Worm (Caenorhabditis elegans) whole organism, L4 larva: ENCODE measurements around the gene lgc-34.
A peak's percentile ranks its signal among the peaks of the same experiment; 100 is the strongest.

ENCODE experiments used
- F26F4.8 ChIP-seq: fragments of 200-800 bp; sonication (Bioruptor generic); conservative IDR thresholded peaks from 2 replicates; pipeline ENCODE4 v1.3.6; 2022; ENCODE audit warnings: missing genetic modification characterization, missing compliant biosample characterization
- F49E8.2 ChIP-seq: sonication (generic microtip); optimal IDR thresholded peaks from 2 replicates; lab custom pipeline; 2016; ENCODE audit warnings: missing compliant biosample characterization, mild to moderate bottlenecking, missing genetic modification characterization, borderline replicate concordance
- T20F7.1 ChIP-seq: fragments of 200-800 bp; sonication (Bioruptor generic); optimal IDR thresholded peaks from 2 replicates; lab custom pipeline; 2018; ENCODE audit warnings: mild to moderate bottlenecking, missing genetic modification characterization, missing compliant biosample characterization
- T26A8.4 ChIP-seq: fragments of 200-800 bp; sonication (Bioruptor generic); IDR thresholded peaks from 2 replicates; pipeline ENCODE4 v1.3.6; 2022; ENCODE audit warnings: missing genetic modification characterization, missing compliant biosample characterization
- aha-1 ChIP-seq: fragments of 150-350 bp; peaks from one replicate; lab custom pipeline; 2014; ENCODE audit warnings: missing biosample characterization, missing genetic modification characterization
- arid-1 ChIP-seq: fragments of 200-800 bp; sonication (Bioruptor generic); conservative IDR thresholded peaks from 2 replicates; pipeline ENCODE4 v1.3.6; 2022; ENCODE audit warnings: missing genetic modification reagents, missing genetic modification characterization, missing compliant biosample characterization
- ceh-28 ChIP-seq: fragments of 150-350 bp; optimal IDR thresholded peaks from 2 replicates; lab custom pipeline; 2014; ENCODE audit warnings: missing biosample characterization, missing genetic modification reagents, missing genetic modification characterization
- dpl-1 ChIP-seq: fragments of 150-350 bp; optimal IDR thresholded peaks from 2 replicates; lab custom pipeline; 2014; ENCODE audit warnings: missing biosample characterization, missing genetic modification reagents, missing genetic modification characterization
- fos-1 ChIP-seq: fragments of 150-350 bp; optimal IDR thresholded peaks from 2 replicates; lab custom pipeline; 2014; ENCODE audit warnings: missing biosample characterization, missing genetic modification characterization
- gei-8 ChIP-seq: fragments of 200-800 bp; sonication (Bioruptor generic); optimal IDR thresholded peaks from 2 replicates; lab custom pipeline; 2018; ENCODE audit warnings: mild to moderate bottlenecking, missing genetic modification characterization, missing compliant biosample characterization
- hlh-11 ChIP-seq: fragments of 200-800 bp; sonication (Bioruptor generic); optimal IDR thresholded peaks from 2 replicates; lab custom pipeline; 2018; ENCODE audit warnings: mild to moderate bottlenecking, missing genetic modification characterization, missing compliant biosample characterization
- hlh-30 ChIP-seq: sonication (generic microtip); optimal IDR thresholded peaks from 2 replicates; lab custom pipeline; 2017; ENCODE audit warnings: antibody characterized with exemption, mild to moderate bottlenecking, missing genetic modification characterization, missing compliant biosample characterization; ENCODE audit not compliant: insufficient read depth
- hmg-1.1 ChIP-seq: fragments of 200-800 bp; sonication (Bioruptor generic); IDR thresholded peaks from 2 replicates; pipeline ENCODE4 v1.3.6; 2022; ENCODE audit warnings: missing genetic modification reagents, missing genetic modification characterization, missing compliant biosample characterization
- lin-38 ChIP-seq: fragments of 200-800 bp; sonication (Bioruptor generic); IDR thresholded peaks from 2 replicates; pipeline ENCODE4 v1.3.6; 2022; ENCODE audit warnings: missing genetic modification reagents, missing genetic modification characterization, missing compliant biosample characterization
- lsy-2 ChIP-seq, 2 experiments: fragments of 150-350 bp in 1 of 2; sonication (generic microtip) in 1 of 2; optimal IDR thresholded peaks; 2 replicates each; lab custom pipeline; 2014 to 2017; ENCODE audit warnings: missing biosample characterization in 2 of 2, missing genetic modification characterization in 2 of 2
- mdl-1 ChIP-seq, 2 experiments: fragments of 150-350 bp in 1 of 2; sonication (generic microtip) in 1 of 2; optimal IDR thresholded peaks; 2 replicates each; lab custom pipeline; 2014 to 2017; ENCODE audit warnings: missing biosample characterization in 2 of 2, missing genetic modification characterization in 2 of 2
- mdt-29 ChIP-seq: fragments of 200-800 bp; sonication (Bioruptor generic); IDR thresholded peaks from 2 replicates; pipeline ENCODE4 v1.3.6; 2022; ENCODE audit warnings: missing genetic modification reagents, missing genetic modification characterization, missing compliant biosample characterization
- nhr-102 ChIP-seq: sonication (generic microtip); optimal IDR thresholded peaks from 2 replicates; lab custom pipeline; 2016; ENCODE audit warnings: mild to moderate bottlenecking, missing genetic modification characterization, moderate library complexity, missing compliant biosample characterization
- nhr-111 ChIP-seq: fragments of 200-800 bp; sonication (Bioruptor generic); optimal IDR thresholded peaks from 2 replicates; lab custom pipeline; 2018; ENCODE audit warnings: mild to moderate bottlenecking, missing genetic modification characterization, missing compliant biosample characterization
- nhr-25 ChIP-seq: sonication (generic microtip); optimal IDR thresholded peaks from 2 replicates; lab custom pipeline; 2017; ENCODE audit warnings: missing genetic modification characterization, mild to moderate bottlenecking, missing compliant biosample characterization, antibody characterized with exemption, moderate library complexity, borderline replicate concordance; ENCODE audit not compliant: insufficient read depth
- set-16 ChIP-seq: fragments of 200-800 bp; sonication (Bioruptor generic); IDR thresholded peaks from 2 replicates; pipeline ENCODE4 v1.3.6; 2022; ENCODE audit warnings: missing genetic modification reagents, missing genetic modification characterization, missing compliant biosample characterization
- unc-62 ChIP-seq, 3 experiments: fragments of 150-350 bp in 1 of 3; sonication (generic microtip); optimal IDR thresholded peaks in 2 of 3; peaks in 1 of 3; 1 replicate in 1 of 3; 2 replicates in 2 of 3; lab custom pipeline; 2014 to 2017; ENCODE audit warnings: missing biosample characterization in 3 of 3, missing genetic modification characterization in 3 of 3, missing genetic modification reagents in 3 of 3, missing genotype in 1 of 3

The lgc-34 gene

ce11 chrII:549501-549900 is 23.1 kb downstream of the lgc-34 start:
- no peak for TF ChIP-seq ceh-28 (tag; lab: Kevin White, UChicago)
- TF ChIP-seq unc-62 (GFP tag; optimal IDR thresholded peaks at IDR 0.05 in 1 of 2; lab: Kevin White, UChicago) = peak in 1 of 2 experiments; percentile 89
- TF ChIP-seq unc-62 (tag; optimal IDR thresholded peaks at IDR 0.05; lab: Kevin White, UChicago) = no peak

ce11 chrII:551245-551904 is 25.0 kb downstream of the lgc-34 start, which contains the start of gene lips-7:
lips-7 (plus strand) TSS chrII:551854.
- TF ChIP-seq nhr-25 = no peak
- TF ChIP-seq unc-62 (GFP tag; optimal IDR thresholded peaks at IDR 0.05 in 1 of 2; lab: Kevin White, UChicago) = peak in 1 of 2 experiments; percentile 84
- TF ChIP-seq unc-62 (tag; optimal IDR thresholded peaks at IDR 0.05; lab: Kevin White, UChicago) = no peak
- no peak for TF ChIP-seq hlh-11 (tag; lab: Kevin White, UChicago)
- TF ChIP-seq fos-1 (tag; lab: Kevin White, UChicago) = no peak
- TF ChIP-seq nhr-111 (GFP tag; lab: Kevin White, UChicago) = peak; percentile 23
- peak; percentile 20 for TF ChIP-seq aha-1 (tag; lab: Kevin White, UChicago)
- peak; percentile 74 for TF ChIP-seq set-16 (GFP tag; lab: Robert Waterston, UW)
- 0 out of 2 replicates have a peak, but pooled peaks have one; percentile 44 for TF ChIP-seq F26F4.8 (GFP tag; lab: Robert Waterston, UW)
- no peak for TF ChIP-seq hlh-30
- TF ChIP-seq, all 104 proteins: peak for 5

ce11 chrII:555371-555770 is 29.0 kb downstream of the lgc-34 start:
- no peak for TF ChIP-seq fos-1 (tag; lab: Kevin White, UChicago)
- TF ChIP-seq F49E8.2 = no peak
- 0 out of 2 replicates have a peak, but pooled peaks have one; percentile 8 for TF ChIP-seq T26A8.4 (GFP tag; lab: Robert Waterston, UW)
- no peak for TF ChIP-seq hmg-1.1 (GFP tag; lab: Robert Waterston, UW)
- TF ChIP-seq ceh-28 (tag; lab: Kevin White, UChicago) = peak; percentile 34
- no peak for TF ChIP-seq arid-1 (GFP tag; lab: Robert Waterston, UW)
- TF ChIP-seq gei-8 (GFP tag; lab: Kevin White, UChicago) = no peak
- TF ChIP-seq mdt-29 (GFP tag; lab: Robert Waterston, UW) = no peak
- TF ChIP-seq lsy-2 (tag; optimal IDR thresholded peaks at IDR 0.05; lab: Kevin White, UChicago) = peak in 1 of 2 experiments; percentile 25

ce11 chrII:556185-556584 is 29.8 kb downstream of the lgc-34 start, which contains the start of the genes C09E8.1 and C09E8.6:
C09E8.1 (plus strand) TSS chrII:556485.
C09E8.6 (plus strand) TSS chrII:556497.
- no peak for TF ChIP-seq lsy-2 (tag; optimal IDR thresholded peaks at IDR 0.05; lab: Kevin White, UChicago)
- peak in 1 of 2 experiments; percentile 6 for TF ChIP-seq unc-62 (GFP tag; optimal IDR thresholded peaks at IDR 0.05 in 1 of 2; lab: Kevin White, UChicago)
- no peak for TF ChIP-seq unc-62 (tag; optimal IDR thresholded peaks at IDR 0.05; lab: Kevin White, UChicago)

- TF ChIP-seq nhr-102 (tag; lab: Kevin White, UChicago) (peak; percentile 10), T20F7.1 (no peak)
Observed at ce11 chrII:568776-569175, 42.4 kb downstream of the lgc-34 start, which contains the start of gene W08F4.5. W08F4.5 (minus strand) TSS chrII:568876.

- TF ChIP-seq dpl-1 (GFP tag; lab: Kevin White, UChicago) = no peak
- peak; percentile 7; the same call in 1 of the 2 replicates for TF ChIP-seq set-16 (GFP tag; lab: Robert Waterston, UW)
- TF ChIP-seq aha-1 (tag; lab: Kevin White, UChicago) = no peak
Observed at ce11 chrII:572010-572409, 45.6 kb downstream of the lgc-34 start, which contains the start of gene mlt-8. mlt-8 (minus strand) TSS chrII:572110.

- TF ChIP-seq mdl-1 (tag; optimal IDR thresholded peaks at IDR 0.05; lab: Kevin White, UChicago) (no peak), unc-62 (GFP tag; optimal IDR thresholded peaks at IDR 0.05 in 1 of 2; lab: Kevin White, UChicago) (peak in 1 of 2 experiments; percentile 46), unc-62 (tag; optimal IDR thresholded peaks at IDR 0.05; lab: Kevin White, UChicago) (no peak), nhr-111 (GFP tag; lab: Kevin White, UChicago) (no peak), aha-1 (tag; lab: Kevin White, UChicago) (peak; percentile 75), lin-38 (GFP tag; lab: Robert Waterston, UW) (no peak)
Observed at ce11 chrII:574064-574463, 47.7 kb downstream of the lgc-34 start.
